Worm (Caenorhabditis elegans) whole organism, late embryonic: ENCODE data around the gene cdk-1.

Experiments
- ama-1 ChIP-seq: fragments of 150-350 bp; optimal IDR thresholded peaks from 2 replicates; lab custom pipeline; 2014
- ets-4 ChIP-seq: sonication (generic microtip); optimal IDR thresholded peaks from 2 replicates; lab custom pipeline; 2016; ENCODE audit warnings: missing genetic modification characterization, missing compliant biosample characterization
- madf-2 ChIP-seq: sonication (generic microtip); optimal IDR thresholded peaks from 2 replicates; lab custom pipeline; 2017; ENCODE audit warnings: missing genetic modification characterization, missing compliant biosample characterization
- nfya-1 ChIP-seq: sonication (generic microtip); optimal IDR thresholded peaks from 2 replicates; lab custom pipeline; 2017; ENCODE audit warnings: missing genetic modification characterization, mild to moderate bottlenecking, missing compliant biosample characterization, antibody characterized with exemption, moderate library complexity
- nhr-11 ChIP-seq: fragments of 150-350 bp; optimal IDR thresholded peaks from 2 replicates; lab custom pipeline; 2014; ENCODE audit warnings: missing biosample characterization, missing genetic modification characterization
- nhr-232 ChIP-seq: sonication (generic microtip); optimal IDR thresholded peaks from 2 replicates; lab custom pipeline; 2016; ENCODE audit warnings: missing genetic modification characterization, missing compliant biosample characterization
- rnt-1 ChIP-seq: sonication (generic microtip); optimal IDR thresholded peaks from 2 replicates; lab custom pipeline; 2016; ENCODE audit warnings: missing genetic modification characterization, missing compliant biosample characterization
- unc-42 ChIP-seq: sonication (generic microtip); optimal IDR thresholded peaks from 2 replicates; lab custom pipeline; 2016; ENCODE audit warnings: missing genotype, missing genetic modification characterization, missing compliant biosample characterization

DNA sequence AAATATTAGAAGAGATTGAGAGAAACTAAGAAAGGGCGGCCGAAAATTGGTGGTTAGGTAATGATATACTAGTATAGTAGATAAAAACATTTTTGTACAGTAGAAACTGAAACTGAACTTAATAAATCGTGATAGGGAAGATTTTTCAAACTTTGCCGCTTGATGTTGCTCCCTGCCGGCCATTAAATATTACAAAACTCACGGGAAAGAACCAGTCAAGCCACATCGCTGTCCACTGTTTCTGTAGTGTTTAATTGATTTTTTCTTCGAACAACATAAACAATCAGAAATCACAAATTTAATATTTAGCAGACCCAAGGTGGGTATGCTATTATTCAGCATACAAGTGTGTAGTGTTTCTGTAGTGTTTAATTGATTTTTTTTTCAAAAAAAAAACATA is 3.8 kb downstream of the cdk-1 start, which contains the start of gene T05G5.5:
- TF ChIP-seq unc-42 (tag; lab: Kevin White, UChicago) (no peak), nhr-232 (no peak), nfya-1 (no peak), ama-1 (lab: Kevin White, UChicago) (no peak), nhr-11 (tag; lab: Kevin White, UChicago) (no peak), ets-4 (tag; lab: Kevin White, UChicago) (no peak), madf-2 (no peak), rnt-1 (tag; lab: Kevin White, UChicago) (no peak)
